Fruit fly (Drosophila melanogaster) whole organism, prepupa: Measurements from ENCODE around the gene CG14187.

Source experiments
- Sox102F ChIP-seq: fragments of 200-800 bp; sonication (Bioruptor generic); optimal IDR thresholded peaks from 2 replicates; lab custom pipeline; 2016; ENCODE audit warnings: missing biosample characterization, mild to moderate bottlenecking, missing genetic modification characterization
- acj6 ChIP-seq: fragments of 200-800 bp; sonication (Bioruptor generic); optimal IDR thresholded peaks from 3 replicates; lab custom pipeline; 2016; ENCODE audit warnings: missing biosample characterization, missing genetic modification characterization
- dsx ChIP-seq: fragments of 200-800 bp; optimal IDR thresholded peaks from 3 replicates; lab custom pipeline; 2019; ENCODE audit warnings: missing biosample characterization, mild to moderate bottlenecking, missing genetic modification characterization, moderate library complexity; ENCODE audit not compliant: poor library complexity, severe bottlenecking
- lz ChIP-seq: fragments of 200-800 bp; sonication (Bioruptor generic); optimal IDR thresholded peaks from 3 replicates; lab custom pipeline; 2016; ENCODE audit warnings: missing biosample characterization, missing genetic modification characterization
- pdm3 ChIP-seq: fragments of 200-800 bp; sonication (Bioruptor generic); optimal IDR thresholded peaks from 3 replicates; lab custom pipeline; 2016; ENCODE audit warnings: missing biosample characterization, missing genetic modification characterization
- salr ChIP-seq, 2 experiments: fragments of 200-800 bp; sonication (Bioruptor generic); optimal IDR thresholded peaks; 3 replicates each; lab custom pipeline; 2016 to 2018; ENCODE audit warnings: missing biosample characterization in 2 of 2, missing genetic modification characterization in 2 of 2, mild to moderate bottlenecking in 1 of 2

dm6 chr3L:20131643-20132042, 19.0 kb upstream of the CG14187 start, which contains the start of gene obst-J:
- no peak for TF ChIP-seq acj6 (GFP tag; lab: Kevin White, UChicago)
- TF ChIP-seq lz (GFP tag; lab: Kevin White, UChicago): no peak
- no peak for TF ChIP-seq pdm3
- no peak for TF ChIP-seq Sox102F
- TF ChIP-seq salr (GFP tag; optimal IDR thresholded peaks at IDR 0.05; lab: Kevin White, UChicago): no peak
- no peak for TF ChIP-seq dsx (GFP tag; lab: Kevin White, UChicago)
